Worm (Caenorhabditis elegans) whole organism, mixed stage, embryonic: ENCODE measurements around the gene str-108.

ENCODE experiments used
- blmp-1 ChIP-seq: fragments of 150-350 bp; optimal IDR thresholded peaks from 2 replicates; lab custom pipeline; 2014; ENCODE audit warnings: missing biosample characterization, missing genetic modification characterization
- ceh-83 ChIP-seq: fragments of 200-800 bp; sonication (Bioruptor generic); optimal IDR thresholded peaks from 2 replicates; lab custom pipeline; 2018; ENCODE audit warnings: mild to moderate bottlenecking, missing genetic modification characterization, missing compliant biosample characterization
- ces-1 ChIP-seq: fragments of 150-350 bp; optimal IDR thresholded peaks from 2 replicates; lab custom pipeline; 2014; ENCODE audit warnings: missing biosample characterization, missing genetic modification reagents, missing genetic modification characterization
- drap-1 ChIP-seq: fragments of 200-800 bp; sonication (Bioruptor generic); optimal IDR thresholded peaks from 3 replicates; lab custom pipeline; 2018; ENCODE audit warnings: mild to moderate bottlenecking, missing genetic modification characterization, missing compliant biosample characterization
- ham-2 ChIP-seq: fragments of 200-800 bp; sonication (Bioruptor generic); optimal IDR thresholded peaks from 2 replicates; lab custom pipeline; 2018; ENCODE audit warnings: mild to moderate bottlenecking, missing genetic modification characterization, missing compliant biosample characterization
- mab-5 ChIP-seq: fragments of 150-350 bp; optimal IDR thresholded peaks from 2 replicates; lab custom pipeline; 2014; ENCODE audit warnings: missing biosample characterization, missing genetic modification characterization
- nhr-28 ChIP-seq: fragments of 150-350 bp; optimal IDR thresholded peaks from 2 replicates; lab custom pipeline; 2014; ENCODE audit warnings: missing biosample characterization, missing genetic modification characterization
- snpc-4 ChIP-seq: fragments of 150-350 bp; optimal IDR thresholded peaks from 2 replicates; lab custom pipeline; 2014; ENCODE audit warnings: missing biosample characterization, missing genetic modification characterization
- sptf-1 ChIP-seq: sonication (generic microtip); optimal IDR thresholded peaks from 2 replicates; lab custom pipeline; 2017; ENCODE audit warnings: mild to moderate bottlenecking, missing genetic modification characterization, moderate library complexity, missing compliant biosample characterization
- tbx-8 ChIP-seq: fragments of 200-800 bp; sonication (Bioruptor generic); optimal IDR thresholded peaks from 2 replicates; lab custom pipeline; 2018; ENCODE audit warnings: mild to moderate bottlenecking, missing genetic modification characterization, moderate library complexity, missing compliant biosample characterization
- unc-39 ChIP-seq: fragments of 150-350 bp; optimal IDR thresholded peaks from 2 replicates; lab custom pipeline; 2014; ENCODE audit warnings: missing biosample characterization, missing genetic modification characterization
- ztf-11 ChIP-seq: fragments of 150-350 bp; optimal IDR thresholded peaks from 2 replicates; lab custom pipeline; 2014; ENCODE audit warnings: missing biosample characterization, missing genetic modification characterization

DNA sequence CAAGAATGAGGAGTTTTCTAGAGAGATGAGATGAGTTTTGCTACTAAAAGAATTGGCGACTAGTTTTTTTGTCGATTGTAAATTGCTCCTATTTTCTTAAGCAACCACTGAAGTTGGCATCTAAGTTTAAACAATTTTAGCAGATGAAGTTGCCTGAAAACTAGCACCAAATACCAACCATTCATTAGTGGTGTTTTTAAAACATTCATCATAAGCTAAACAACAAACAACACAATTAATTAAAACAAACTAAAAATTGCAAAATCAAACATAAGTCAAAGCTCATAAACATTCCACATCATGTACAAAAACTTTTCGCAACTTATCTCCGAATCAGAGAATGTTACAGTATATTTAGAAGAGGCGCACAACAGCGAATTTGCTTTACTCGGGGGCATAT lies 16.1 kb downstream of the str-108 start, which contains the start of gene srz-13:
- no peak for TF ChIP-seq snpc-4
- TF ChIP-seq blmp-1 (tag; lab: Kevin White, UChicago) = no peak
- TF ChIP-seq ces-1 (GFP tag; lab: Kevin White, UChicago) = no peak
- TF ChIP-seq mab-5 = no peak
- no peak for TF ChIP-seq nhr-28 (tag; lab: Kevin White, UChicago)
- no peak for TF ChIP-seq tbx-8 (GFP tag; lab: Kevin White, UChicago)
- no peak for TF ChIP-seq ztf-11 (tag; lab: Kevin White, UChicago)
- TF ChIP-seq sptf-1 = no peak
- no peak for TF ChIP-seq ham-2 (GFP tag; lab: Kevin White, UChicago)
- TF ChIP-seq drap-1 (GFP tag; lab: Kevin White, UChicago) = no peak
- no peak for TF ChIP-seq ceh-83
- TF ChIP-seq unc-39 = no peak
